Fruit fly (Drosophila melanogaster) whole organism, embryonic: Measurements from ENCODE around the gene CG13928.

Source experiments
- ATbp ChIP-seq: fragments of 200-800 bp; sonication (Bioruptor generic); optimal IDR thresholded peaks from 2 replicates; lab custom pipeline; 2017; ENCODE audit warnings: missing biosample characterization, mild to moderate bottlenecking, missing genetic modification characterization, missing genetic modification reagents
- CG13296 ChIP-seq: fragments of 200-800 bp; sonication (Bioruptor generic); optimal IDR thresholded peaks from 3 replicates; lab custom pipeline; 2018; ENCODE audit warnings: missing biosample characterization, mild to moderate bottlenecking, missing genetic modification characterization
- CG13424 ChIP-seq: fragments of 200-800 bp; sonication (Bioruptor generic); optimal IDR thresholded peaks from 2 replicates; lab custom pipeline; 2019; ENCODE audit warnings: missing biosample characterization, mild to moderate bottlenecking, missing genetic modification characterization, moderate library complexity
- CG16863 ChIP-seq: fragments of 200-800 bp; sonication (Bioruptor generic); optimal IDR thresholded peaks from 3 replicates; lab custom pipeline; 2016; ENCODE audit warnings: missing biosample characterization, missing genetic modification characterization
- CoRest ChIP-seq: fragments of 200-800 bp; sonication (Bioruptor generic); optimal IDR thresholded peaks from 3 replicates; lab custom pipeline; 2018; ENCODE audit warnings: missing biosample characterization, mild to moderate bottlenecking, missing genetic modification characterization, moderate library complexity
- Dll ChIP-seq: fragments of 200-800 bp; sonication (Bioruptor generic); IDR thresholded peaks from 4 replicates; pipeline ENCODE4 v1.3.6; 2022; ENCODE audit warnings: missing biosample characterization, missing genetic modification characterization; ENCODE audit not compliant: partially characterized antibody
- crp ChIP-seq, 2 experiments: fragments of 200-800 bp; sonication (Bioruptor generic); optimal IDR thresholded peaks; 2 replicates in 1 of 2; 3 replicates in 1 of 2; lab custom pipeline; 2017; ENCODE audit warnings: missing biosample characterization in 2 of 2, missing genetic modification characterization in 2 of 2, mild to moderate bottlenecking in 1 of 2, moderate library complexity in 1 of 2
- lab ChIP-seq: fragments of 200-800 bp; sonication (Bioruptor generic); optimal IDR thresholded peaks from 3 replicates; lab custom pipeline; 2017; ENCODE audit warnings: missing biosample characterization, missing genetic modification characterization, mild to moderate bottlenecking, moderate library complexity, missing genetic modification reagents
- mam ChIP-seq: fragments of 200-800 bp; sonication (Bioruptor generic); optimal IDR thresholded peaks from 3 replicates; lab custom pipeline; 2016; ENCODE audit warnings: missing biosample characterization, missing genetic modification characterization
- stwl ChIP-seq: fragments of 200-800 bp; sonication (Bioruptor generic); optimal IDR thresholded peaks from 3 replicates; lab custom pipeline; 2018; ENCODE audit warnings: missing biosample characterization, mild to moderate bottlenecking, missing genetic modification characterization, moderate library complexity
- tin ChIP-seq: fragments of 200-800 bp; sonication (Bioruptor generic); optimal IDR thresholded peaks from 3 replicates; lab custom pipeline; 2016; ENCODE audit warnings: missing biosample characterization, missing genetic modification characterization

dm6 chr3L:1580821-1581220 is 47.4 kb downstream of the CG13928 start:
- TF ChIP-seq CG13424 (tag; lab: Kevin White, UChicago): no peak
- no peak for TF ChIP-seq CG13296 (GFP tag; lab: Kevin White, UChicago)
- no peak for TF ChIP-seq tin (GFP tag; lab: Kevin White, UChicago)
- no peak for TF ChIP-seq CoRest (tag; lab: Kevin White, UChicago)
- no peak for TF ChIP-seq lab (GFP tag; lab: Kevin White, UChicago)
- no peak for TF ChIP-seq crp (GFP tag; optimal IDR thresholded peaks at IDR 0.05; lab: Kevin White, UChicago)
- no peak for TF ChIP-seq Dll (GFP tag; lab: Robert Waterston, UW)
- no peak for TF ChIP-seq CG16863 (GFP tag; lab: Kevin White, UChicago)
- TF ChIP-seq stwl (tag; lab: Kevin White, UChicago): no peak
- no peak for TF ChIP-seq mam
- no peak for TF ChIP-seq ATbp (GFP tag; lab: Kevin White, UChicago)
